Fruit fly (Drosophila melanogaster): ENCODE results near the gene CG43057.

Gene CG43057

DNA sequence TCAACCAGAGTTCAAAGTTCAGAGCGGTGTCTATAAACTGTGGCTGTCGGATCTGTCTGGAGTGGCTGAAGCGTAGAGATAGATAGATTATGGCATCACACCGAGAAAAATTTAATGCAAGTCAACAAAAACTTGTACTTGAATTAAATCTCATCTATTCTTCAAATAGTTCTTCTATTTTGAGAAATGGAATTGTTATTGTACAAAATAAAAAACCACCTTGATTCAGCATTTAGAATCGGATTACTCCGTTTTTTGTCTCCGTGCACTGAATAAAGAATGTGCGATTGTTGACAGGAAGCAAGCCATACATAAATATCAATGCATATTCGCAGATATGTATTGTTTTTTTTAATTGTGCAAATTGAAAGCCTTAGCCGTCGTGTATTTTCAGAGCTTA is 14.2 kb downstream of the CG43057 start:
- TF ChIP-seq CG8478 (optimal IDR thresholded peaks at IDR 0.05): no peak
- TF ChIP-seq CTCF (optimal IDR thresholded peaks at IDR 0.05): no peak

DNA sequence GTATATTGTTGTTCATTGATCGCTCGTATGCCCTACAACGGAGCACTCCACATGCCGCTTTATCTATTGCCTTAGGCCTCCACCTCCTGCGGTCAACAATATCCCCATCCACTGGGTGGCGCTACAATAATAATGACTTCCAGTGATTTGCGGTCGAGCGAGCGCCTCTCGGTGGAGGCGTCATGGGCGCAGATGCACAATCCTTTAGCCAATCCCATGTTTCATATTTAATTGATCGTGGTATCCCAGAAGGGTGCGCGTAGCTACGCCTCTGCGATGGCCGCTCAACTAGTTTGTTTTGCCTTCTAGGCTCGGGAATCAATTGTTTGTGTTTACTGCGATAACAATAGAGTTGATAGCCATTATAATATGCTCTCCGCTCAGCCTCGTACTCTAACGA is 14.7 kb downstream of the CG43057 start:
- TF ChIP-seq CTCF (optimal IDR thresholded peaks at IDR 0.05): no peak
- no peak for TF ChIP-seq CG8478 (optimal IDR thresholded peaks at IDR 0.05)

DNA sequence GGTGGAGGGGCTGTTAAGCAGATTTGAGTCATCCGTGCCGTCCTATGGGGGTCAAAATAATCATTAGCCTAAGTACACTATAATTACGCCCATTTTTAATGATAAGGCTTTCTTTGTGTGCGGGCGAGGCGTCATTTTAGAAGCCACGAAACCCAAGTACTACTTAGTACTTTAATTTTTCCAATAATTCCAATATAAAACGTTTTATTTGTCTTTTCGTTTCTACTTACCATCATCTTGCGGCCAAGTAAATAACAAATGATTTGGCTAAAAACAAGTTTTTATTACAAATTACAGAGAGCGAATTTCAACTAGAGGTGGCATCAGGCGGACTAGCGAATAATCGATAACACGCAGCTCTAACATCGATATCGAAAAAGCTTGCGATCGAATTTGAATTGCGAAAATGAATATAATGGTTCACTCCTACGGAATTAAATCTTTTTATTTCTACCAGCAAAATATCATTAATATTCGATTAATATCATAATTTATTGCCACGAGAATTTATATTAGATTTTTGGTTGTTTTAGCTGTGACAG is 23.3 kb downstream of the CG43057 start, which contains the start of gene Snx6:
Gene Snx6, minus strand, starts transcription at position 349 of the 542 bp plus-strand sequence.
- TF ChIP-seq CTCF (optimal IDR thresholded peaks at IDR 0.05) (no peak), CG8478 (optimal IDR thresholded peaks at IDR 0.05) (no peak)

DNA sequence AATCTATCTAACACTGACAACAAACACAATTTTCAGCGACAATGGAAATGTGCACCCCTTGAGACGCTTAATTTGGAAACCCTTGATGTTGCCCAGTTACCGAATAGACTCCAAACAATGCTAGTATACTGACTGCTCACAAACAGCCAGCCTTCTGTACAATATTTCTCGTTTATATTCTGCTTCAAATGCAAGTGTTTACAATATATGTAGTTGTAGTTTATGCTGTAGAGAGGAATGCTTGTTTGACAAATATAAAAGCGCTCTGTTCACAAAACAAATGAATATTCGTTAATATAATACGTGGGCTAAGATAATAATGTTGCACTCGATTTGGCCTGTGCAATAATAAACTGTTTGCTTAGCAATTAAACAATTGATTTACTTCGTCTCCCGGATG is 25.9 kb downstream of the CG43057 start, which contains the start of gene CG8292:
Gene CG8292, minus strand, starts transcription at position 101 of the 400 bp plus-strand sequence.
- TF ChIP-seq CG8478 (optimal IDR thresholded peaks at IDR 0.05): no peak
- TF ChIP-seq CTCF (optimal IDR thresholded peaks at IDR 0.05): no peak

DNA sequence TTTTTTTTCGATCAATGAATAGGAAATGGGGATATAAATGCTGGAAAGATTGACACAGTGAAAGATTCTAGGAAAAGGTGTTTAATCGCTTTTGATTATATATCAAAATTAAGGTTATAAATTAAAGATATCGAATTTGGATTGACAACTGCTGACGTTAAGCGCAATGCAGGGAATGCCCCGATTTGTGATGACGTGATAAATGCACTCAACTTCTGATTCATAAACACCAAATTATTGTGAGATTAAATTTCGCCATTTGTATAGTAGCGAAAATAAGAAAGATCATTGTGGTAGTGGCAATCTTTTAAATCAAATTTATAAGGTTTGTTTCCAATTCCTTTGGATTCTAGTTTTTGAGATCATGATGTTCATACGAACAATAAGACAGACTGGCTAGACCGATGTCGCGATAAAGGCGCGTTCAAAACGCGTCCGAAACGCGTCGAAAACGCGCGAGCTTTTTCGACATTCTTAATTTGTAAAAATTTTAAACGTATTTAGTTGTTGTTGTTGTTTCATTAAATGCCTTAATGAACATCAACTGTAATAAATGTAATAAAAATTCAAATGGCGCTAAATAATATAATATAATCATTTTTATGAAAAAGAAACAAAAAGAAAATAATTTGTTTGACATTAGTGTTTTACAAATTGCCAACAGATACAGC is 28.4 kb downstream of the CG43057 start, which contains the start of gene CG8349:
Gene CG8349, plus strand, starts transcription at position 657 of the 671 bp plus-strand sequence.
- TF ChIP-seq CTCF (optimal IDR thresholded peaks at IDR 0.05) (no peak), CG8478 (optimal IDR thresholded peaks at IDR 0.05) (no peak)

DNA sequence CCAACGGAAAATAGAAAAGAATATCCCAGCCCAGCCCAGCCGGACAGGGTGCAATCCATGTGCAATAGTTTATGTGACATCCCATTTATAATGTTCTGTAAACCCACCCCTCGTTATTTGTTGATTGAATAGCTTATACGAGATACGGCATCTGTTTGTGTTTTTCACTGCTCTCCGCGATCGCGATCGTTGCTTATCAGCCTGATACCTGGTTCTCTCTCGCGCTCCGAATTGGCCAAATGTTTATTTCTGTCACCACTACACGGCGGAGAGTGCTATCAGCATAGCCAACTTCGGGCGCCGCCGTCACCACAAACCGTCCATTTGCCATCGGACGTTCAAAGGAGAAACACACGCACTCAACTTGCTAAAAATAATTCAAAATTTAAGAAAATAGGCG is 29.8 kb downstream of the CG43057 start, which contains the start of gene CG8353:
Gene CG8353, plus strand, starts transcription at position 59 of the 400 bp plus-strand sequence.
- no peak for TF ChIP-seq CG8478 (optimal IDR thresholded peaks at IDR 0.05)
- no peak for TF ChIP-seq CTCF (optimal IDR thresholded peaks at IDR 0.05)

DNA sequence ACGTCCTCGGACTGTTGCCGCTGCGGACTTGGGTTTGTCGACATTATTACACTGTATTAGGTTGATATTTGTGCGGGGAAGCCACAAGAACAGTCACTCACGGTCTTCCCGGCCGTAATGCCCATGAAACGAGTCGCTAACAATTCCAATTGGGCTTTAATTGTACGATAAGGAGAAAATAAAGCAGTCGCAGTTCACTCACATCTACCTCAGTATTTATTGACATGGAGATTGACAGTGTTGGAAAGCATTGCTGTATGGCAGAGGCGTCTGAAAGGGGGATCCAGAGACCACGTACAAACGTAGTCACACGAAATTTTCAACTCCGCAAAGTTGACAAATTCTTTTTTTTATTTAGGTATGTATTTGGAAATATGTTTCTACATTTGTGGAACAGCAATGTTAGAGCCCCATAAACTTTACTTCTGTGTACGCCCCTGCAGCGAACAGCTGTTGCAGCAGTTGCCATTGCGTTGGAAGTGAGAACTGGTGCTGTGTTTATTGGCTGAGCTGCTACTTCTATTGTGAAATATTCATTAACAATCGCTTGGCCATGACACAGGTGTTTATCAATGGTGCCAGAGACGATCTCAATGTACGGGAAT is 31.0 kb downstream of the CG43057 start, which contains the start of the genes CG8372 and CG8360:
Gene CG8372, minus strand, starts transcription at position 237 of the 605 bp plus-strand sequence.
Gene CG8360, plus strand, starts transcription at position 294 of the 605 bp plus-strand sequence.
- TF ChIP-seq CG8478 (optimal IDR thresholded peaks at IDR 0.05) (no peak), CTCF (optimal IDR thresholded peaks at IDR 0.05) (peak in 1 of 2 experiments; percentile 16)

DNA sequence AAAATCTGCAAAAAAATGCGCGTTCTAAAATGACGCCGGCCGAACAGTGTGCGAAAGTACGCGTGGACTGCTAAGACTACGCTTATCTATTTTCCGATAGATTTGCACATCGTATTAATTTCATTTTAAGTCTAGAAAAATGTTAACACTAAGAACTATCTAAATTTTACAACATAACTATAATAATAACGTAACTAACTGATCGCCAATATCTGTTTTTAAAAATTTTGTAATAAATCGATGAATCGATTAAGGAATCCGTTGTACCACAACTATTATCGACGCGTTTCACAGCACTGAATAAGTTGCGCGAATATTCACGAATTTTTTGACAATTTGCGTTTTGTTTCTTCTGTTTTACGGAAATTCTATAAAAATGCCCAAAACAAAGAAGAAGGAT is 32.7 kb downstream of the CG43057 start, which contains the start of gene Ssb-c31a:
Gene Ssb-c31a, plus strand, starts transcription at position 278 of the 400 bp plus-strand sequence.
- TF ChIP-seq CTCF (optimal IDR thresholded peaks at IDR 0.05) (no peak), CG8478 (optimal IDR thresholded peaks at IDR 0.05) (no peak)

DNA sequence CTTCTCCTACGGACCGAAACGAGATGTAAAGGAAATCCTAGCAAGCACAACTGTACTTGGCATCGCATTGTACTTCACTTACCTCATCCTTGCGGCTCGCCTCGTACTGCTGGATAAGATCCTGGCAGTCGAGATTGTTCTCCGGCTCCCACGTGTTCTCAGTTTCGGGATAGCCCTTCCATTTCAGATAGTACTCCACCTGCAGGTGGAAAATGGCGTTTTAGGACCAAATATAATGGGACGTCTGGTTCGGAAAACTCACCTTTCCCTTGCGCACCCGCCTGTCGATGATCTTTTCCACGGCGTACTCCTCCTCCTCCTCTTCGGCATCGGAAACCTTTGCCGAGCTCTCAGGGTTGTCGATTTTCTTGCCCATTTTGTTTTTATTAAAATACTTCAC is 33.3 kb downstream of the CG43057 start:
- TF ChIP-seq CG8478 (optimal IDR thresholded peaks at IDR 0.05) (no peak), CTCF (optimal IDR thresholded peaks at IDR 0.05) (peak; percentile 47 to 51)

DNA sequence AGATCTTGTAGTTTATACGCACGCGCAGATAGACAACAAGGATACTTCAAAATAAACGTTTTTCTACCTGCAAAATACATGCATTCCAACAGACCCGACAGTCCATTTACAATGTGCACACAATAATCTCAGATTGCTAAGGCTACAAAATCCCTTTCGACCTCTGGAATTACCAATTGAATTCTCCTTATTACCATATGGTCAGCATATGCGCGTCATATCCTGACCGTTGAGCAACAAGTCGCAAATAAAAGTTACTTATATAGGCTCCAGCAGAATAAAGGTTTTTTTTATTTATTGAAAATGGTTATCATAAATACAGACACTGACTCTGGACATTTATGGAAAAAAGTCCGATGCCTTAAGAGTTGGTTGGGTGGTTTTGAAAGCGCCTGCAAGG is 34.4 kb downstream of the CG43057 start:
- no peak for TF ChIP-seq CTCF (optimal IDR thresholded peaks at IDR 0.05)

DNA sequence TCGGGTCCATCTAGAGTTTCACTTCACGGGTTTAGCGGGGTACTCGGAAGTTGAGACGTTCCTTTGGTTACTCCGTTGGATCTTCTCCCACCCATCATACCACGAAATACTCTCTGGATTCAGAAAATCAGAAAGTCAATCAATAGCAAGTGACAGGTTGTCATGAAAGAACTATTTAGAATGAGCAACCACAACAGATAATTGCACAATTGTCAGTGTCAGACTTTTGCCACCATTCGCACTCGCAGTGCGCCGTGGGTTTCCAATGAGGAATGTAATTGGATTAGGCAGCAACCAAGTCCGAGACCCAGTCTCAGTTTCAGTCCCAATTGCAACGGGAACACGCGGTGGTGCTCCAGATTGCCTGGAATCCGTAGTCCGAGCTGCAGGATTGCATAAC is 37.9 kb downstream of the CG43057 start, which contains the start of gene CG8419:
Gene CG8419, plus strand, starts transcription at position 301 of the 400 bp plus-strand sequence.
- no peak for TF ChIP-seq CG8478 (optimal IDR thresholded peaks at IDR 0.05)
- no peak for TF ChIP-seq CTCF (optimal IDR thresholded peaks at IDR 0.05)

DNA sequence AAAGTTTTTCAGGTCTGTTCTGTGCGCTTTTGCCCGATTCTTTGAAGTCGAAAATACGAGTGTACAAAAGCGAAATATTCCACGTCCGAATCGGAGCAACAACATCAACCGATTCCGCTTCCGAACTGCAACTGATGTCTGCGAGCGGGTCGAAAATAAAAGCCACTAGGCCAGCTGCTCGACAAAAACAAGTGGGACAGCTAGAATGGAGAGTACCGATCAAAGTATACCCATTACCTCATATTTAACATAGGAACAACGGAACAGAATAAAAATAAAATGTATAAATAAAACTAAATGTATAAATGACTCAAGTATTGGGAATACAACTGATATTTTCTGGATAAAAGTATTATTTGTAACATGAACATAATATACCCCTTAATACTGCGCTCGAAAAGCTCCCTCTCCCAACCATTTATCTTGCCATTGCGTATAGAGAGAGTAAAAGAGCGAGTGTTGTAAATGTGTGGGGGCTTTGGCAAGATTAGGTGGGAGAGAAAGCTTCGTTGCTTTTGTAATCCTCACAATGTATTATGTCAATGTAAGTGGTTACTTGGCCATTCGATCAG is 38.7 kb downstream of the CG43057 start, which contains the start of gene SLC5A11:
Gene SLC5A11, minus strand, starts transcription at position 137 of the 572 bp plus-strand sequence.
- TF ChIP-seq CTCF (optimal IDR thresholded peaks at IDR 0.05) (no peak), CG8478 (optimal IDR thresholded peaks at IDR 0.05) (no peak)

DNA sequence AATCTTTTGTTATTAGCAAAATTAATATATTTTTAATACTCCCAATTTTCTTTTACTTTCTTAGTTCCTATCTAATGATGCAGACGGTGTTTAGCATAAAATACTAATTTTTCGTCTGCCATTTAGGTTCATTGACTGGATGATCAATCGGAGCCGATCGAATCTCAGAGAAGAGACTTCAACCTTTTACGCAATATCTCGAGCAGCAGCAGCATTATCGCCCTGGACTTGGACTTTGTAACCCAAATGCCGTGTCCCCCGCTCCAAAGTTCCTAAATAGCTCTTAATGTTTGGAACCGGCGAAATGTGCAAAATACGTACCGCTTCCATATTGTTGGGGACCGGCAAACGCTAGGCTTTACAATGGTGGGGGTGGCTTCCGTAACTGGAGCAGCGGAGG is 39.4 kb downstream of the CG43057 start:
- TF ChIP-seq CG8478 (optimal IDR thresholded peaks at IDR 0.05) (no peak), CTCF (optimal IDR thresholded peaks at IDR 0.05) (no peak)

DNA sequence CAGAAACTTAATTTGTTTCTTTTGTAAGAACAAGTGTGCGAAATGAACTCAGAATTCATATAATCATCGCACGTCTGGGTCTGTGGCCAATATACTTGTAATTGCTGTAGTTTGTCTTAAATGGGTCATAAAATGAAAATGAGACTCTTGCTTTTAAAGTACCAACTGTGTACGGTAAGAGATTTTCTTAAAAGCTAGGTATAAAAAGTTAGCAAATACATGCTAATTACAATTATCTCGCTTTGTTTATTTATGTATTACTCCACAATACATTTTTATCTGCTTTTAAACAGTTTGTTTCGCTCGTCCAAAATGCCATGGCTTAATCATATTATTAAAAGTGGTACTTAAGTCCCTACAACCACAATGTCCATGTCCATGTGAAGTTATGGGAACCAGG is 40.1 kb downstream of the CG43057 start:
- TF ChIP-seq CG8478 (optimal IDR thresholded peaks at IDR 0.05): no peak
- TF ChIP-seq CTCF (optimal IDR thresholded peaks at IDR 0.05): no peak

DNA sequence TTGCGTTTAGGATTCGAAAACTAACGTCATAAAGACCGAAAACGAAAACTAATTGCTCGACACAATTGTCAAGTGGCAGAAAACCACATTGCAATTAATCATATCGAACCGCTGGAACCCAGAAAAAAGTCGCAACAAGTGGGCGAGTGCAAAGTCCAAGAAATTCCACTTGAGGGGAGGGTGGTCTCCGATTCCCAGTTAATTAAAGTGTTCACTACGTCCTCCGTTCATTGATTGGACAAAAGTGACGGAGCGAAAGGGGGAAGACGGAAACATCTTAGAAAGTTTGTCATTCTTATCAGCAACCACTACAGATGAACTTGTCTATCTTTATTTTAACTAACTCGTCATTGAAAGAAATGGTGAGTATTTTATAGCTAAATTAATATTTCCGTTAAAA is 41.2 kb downstream of the CG43057 start:
- no peak for TF ChIP-seq CG8478 (optimal IDR thresholded peaks at IDR 0.05)
- TF ChIP-seq CTCF (optimal IDR thresholded peaks at IDR 0.05): no peak

All from S2 (cell line).